Fruit fly (Drosophila melanogaster): ENCODE measurements around the gene Dyro.

dm6 chr3L:11292180-11292727, 3.5 kb downstream of the Dyro start:
- TF ChIP-seq CTCF (optimal IDR thresholded peaks at IDR 0.05) (no peak), CG8478 (optimal IDR thresholded peaks at IDR 0.05) (no peak)

Measured in S2 (cell line).